Fruit fly (Drosophila melanogaster): Measurements from ENCODE around the gene 4E-T.

4E-T gene

dm6 chr4:958093-958649, at the start of gene 4E-T (continued):
- TF ChIP-seq CG11723 (GFP tag; optimal IDR thresholded peaks at IDR 0.05) (peak; percentile 91), CG9437 (GFP tag; optimal IDR thresholded peaks at IDR 0.05) (no peak), Usf (GFP tag; optimal IDR thresholded peaks at IDR 0.05) (no peak), YL-1 (GFP tag; optimal IDR thresholded peaks at IDR 0.05) (peak; percentile 32), Aef1 (GFP tag; IDR thresholded peaks at IDR 0.05) (no peak), corto (GFP tag; optimal IDR thresholded peaks at IDR 0.05) (no peak), ssp (GFP tag; IDR thresholded peaks at IDR 0.05) (peak; percentile 98), Bgb (GFP tag; IDR thresholded peaks at IDR 0.05; ENCODE audit: partially characterized antibody) (no peak), sens (GFP tag) (peak; percentile 56), Abd-B (GFP tag; optimal IDR thresholded peaks at IDR 0.05) (no peak), Antp (GFP tag; optimal IDR thresholded peaks at IDR 0.05) (no peak), chm (GFP tag; IDR thresholded peaks at IDR 0.05) (no peak), Vsx1 (GFP tag; optimal IDR thresholded peaks at IDR 0.05) (no peak), fd102C (GFP tag; optimal IDR thresholded peaks at IDR 0.05) (no peak), CG17328 (GFP tag; IDR thresholded peaks at IDR 0.05) (no peak), Ets97D (GFP tag; optimal IDR thresholded peaks at IDR 0.05) (peak; percentile 2), phol (tag; optimal IDR thresholded peaks at IDR 0.05) (no peak), Pdp1 (GFP tag; optimal IDR thresholded peaks at IDR 0.05) (peak in 1 of 2 experiments; percentile 11), CG30020 (tag; optimal IDR thresholded peaks at IDR 0.05) (peak; percentile 100), PHDP (tag; optimal IDR thresholded peaks at IDR 0.05) (no peak), CG17802 (tag; optimal IDR thresholded peaks at IDR 0.05) (peak; percentile 99), gt (GFP tag; IDR thresholded peaks at IDR 0.05) (no peak), pzg (GFP tag; optimal IDR thresholded peaks at IDR 0.05) (peak; percentile 48), knrl (GFP tag; IDR thresholded peaks at IDR 0.05; ENCODE audit: partially characterized antibody) (no peak), amos (GFP tag; IDR thresholded peaks at IDR 0.05; ENCODE audit: partially characterized antibody) (no peak), Oli (tag; optimal IDR thresholded peaks at IDR 0.05) (no peak), CG12659 (GFP tag; optimal IDR thresholded peaks at IDR 0.05) (peak; percentile 56)

dm6 chr4:995958-996357, 37.8 kb upstream of the 4E-T start:
- TF ChIP-seq CG3726 (GFP tag; IDR thresholded peaks at IDR 0.05): no peak
- TF ChIP-seq Nf-YB (GFP tag; optimal IDR thresholded peaks at IDR 0.05): peak; percentile 91
- no peak for TF ChIP-seq CG12391 (tag; optimal IDR thresholded peaks at IDR 0.05)
- TF ChIP-seq CG13894 (tag; optimal IDR thresholded peaks at IDR 0.05): peak; percentile 47
- TF ChIP-seq Nf-YC (tag; optimal IDR thresholded peaks at IDR 0.05): peak; percentile 93

dm6 chr4:989058-989770, 31.0 kb upstream of the 4E-T start, which contains the start of gene toy:
TSS of gene toy (plus strand) at chr4:989725.
- TF ChIP-seq CTCF (GFP tag; optimal IDR thresholded peaks at IDR 0.05): no peak
- no peak for TF ChIP-seq ap (GFP tag; IDR thresholded peaks at IDR 0.05)
- TF ChIP-seq CG2116 (GFP tag; optimal IDR thresholded peaks at IDR 0.05): no peak
- TF ChIP-seq zfh2 (GFP tag; optimal IDR thresholded peaks at IDR 0.05): no peak
- 0 out of 2 replicates have a peak, but pooled peaks have one; percentile 51 for TF ChIP-seq Bgb (GFP tag; IDR thresholded peaks at IDR 0.05; ENCODE audit: partially characterized antibody)
- TF ChIP-seq bcd (GFP tag; optimal IDR thresholded peaks at IDR 0.05): no peak
- TF ChIP-seq NFAT (GFP tag; IDR thresholded peaks at IDR 0.05): no peak
- TF ChIP-seq CG11560 (tag; IDR thresholded peaks at IDR 0.05): no peak
- no peak for TF ChIP-seq CG30431 (GFP tag; optimal IDR thresholded peaks at IDR 0.05)
- TF ChIP-seq p53 (GFP tag; optimal IDR thresholded peaks at IDR 0.05): no peak
- TF ChIP-seq chif (GFP tag; optimal IDR thresholded peaks at IDR 0.05): peak in 1 of 2 experiments; percentile 44
- 0 out of 3 replicates have a peak, but pooled peaks have one; percentile 34 for TF ChIP-seq hb (GFP tag; IDR thresholded peaks at IDR 0.05; ENCODE audit: partially characterized antibody)
- peak; percentile 100 for TF ChIP-seq Nf-YA (GFP tag; IDR thresholded peaks at IDR 0.05)
- peak; percentile 6 for TF ChIP-seq CG7271 (tag; optimal IDR thresholded peaks at IDR 0.05)
- TF ChIP-seq emc (GFP tag; optimal IDR thresholded peaks at IDR 0.05): no peak
- TF ChIP-seq run (tag; optimal IDR thresholded peaks at IDR 0.05): no peak
- TF ChIP-seq cad (GFP tag; optimal IDR thresholded peaks at IDR 0.05): peak; percentile 50
- TF ChIP-seq CG4854 (GFP tag; optimal IDR thresholded peaks at IDR 0.05): no peak
